Worm (Caenorhabditis elegans): ENCODE measurements around the gene F48E8.3.
A peak's percentile ranks its signal among the peaks of the same experiment; 100 is the strongest.

F48E8.3 gene

DNA sequence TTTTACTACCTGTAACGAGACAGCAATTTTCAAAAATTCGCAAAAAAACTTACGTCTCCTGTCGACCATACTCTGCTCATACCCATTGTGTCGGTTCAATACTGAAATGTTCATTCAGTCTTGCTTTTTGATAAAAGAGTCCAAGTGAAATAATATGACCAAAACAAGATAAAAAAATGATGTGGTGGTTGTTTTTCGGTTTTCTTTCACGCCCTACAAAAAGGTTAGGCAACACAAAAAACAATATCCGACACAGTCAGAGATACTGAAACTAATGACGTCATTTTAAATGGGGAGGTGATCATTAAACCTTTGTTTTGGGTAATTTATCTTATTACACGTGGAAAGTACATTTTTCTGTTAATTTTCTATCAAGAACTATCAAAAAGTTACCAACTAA, 34.0 kb downstream of the F48E8.3 start, which contains the start of gene R02F2.8:
Gene R02F2.8 (minus strand): TSS at position 101 of the 400 bp plus-strand sequence.
- TF ChIP-seq fos-1 (tag; optimal IDR thresholded peaks at IDR 0.05) = no peak
- no peak for TF ChIP-seq egl-13 (tag; optimal IDR thresholded peaks at IDR 0.05)
- TF ChIP-seq pqm-1 (tag; optimal IDR thresholded peaks at IDR 0.05) = no peak
- no peak for TF ChIP-seq unc-130 (tag; optimal IDR thresholded peaks at IDR 0.05)
- TF ChIP-seq mdl-1 (tag; optimal IDR thresholded peaks at IDR 0.05) = no peak
- no peak for TF ChIP-seq snpc-4 (tag; optimal IDR thresholded peaks at IDR 0.05)
- no peak for TF ChIP-seq nhr-90 (tag; optimal IDR thresholded peaks at IDR 0.05; ENCODE audit: poor library complexity)
- no peak for TF ChIP-seq grh-1 (GFP tag; IDR thresholded peaks at IDR 0.05)
- no peak for TF ChIP-seq skn-1 (tag; optimal IDR thresholded peaks at IDR 0.05)
- no peak for TF ChIP-seq C16A3.4 (tag; optimal IDR thresholded peaks at IDR 0.05)
- TF ChIP-seq vab-15 (tag; optimal IDR thresholded peaks at IDR 0.05) = no peak
- TF ChIP-seq nhr-19 (GFP tag; conservative IDR thresholded peaks at IDR 0.05) = no peak
- no peak for TF ChIP-seq dsc-1 (tag; optimal IDR thresholded peaks at IDR 0.05)
- no peak for TF ChIP-seq lir-3 (tag; optimal IDR thresholded peaks at IDR 0.05; ENCODE audit: poor library complexity)
- TF ChIP-seq aha-1 (tag; optimal IDR thresholded peaks at IDR 0.05) = no peak
- TF ChIP-seq efl-3 (GFP tag; optimal IDR thresholded peaks at IDR 0.05) = no peak

DNA sequence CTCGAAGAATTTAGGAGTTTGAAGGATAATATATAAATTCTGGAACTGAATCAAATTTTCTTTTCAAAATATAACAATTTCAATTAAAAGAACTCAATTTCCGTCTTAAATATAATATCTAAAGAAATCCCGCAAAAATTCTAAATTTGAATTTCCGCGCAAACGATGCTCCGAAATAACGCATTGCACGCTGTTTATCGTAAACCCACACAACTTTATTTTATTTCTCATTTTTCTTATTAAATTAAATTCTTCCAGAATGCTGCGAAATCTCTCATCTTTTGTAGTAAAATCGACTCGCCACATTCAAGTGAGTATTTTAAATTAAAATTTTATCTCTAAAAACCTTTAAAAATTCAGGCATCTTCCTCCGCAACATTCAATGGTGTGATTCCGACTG, 37.8 kb downstream of the F48E8.3 start, which contains the start of gene R02F2.9:
Gene R02F2.9 (plus strand): TSS at position 218 of the 400 bp plus-strand sequence.
- TF ChIP-seq nhr-237 (tag; optimal IDR thresholded peaks at IDR 0.05) (no peak), C16A3.4 (tag; optimal IDR thresholded peaks at IDR 0.05) (peak; percentile 42), swsn-7 (tag; optimal IDR thresholded peaks at IDR 0.05) (peak; percentile 71), alr-1 (tag; optimal IDR thresholded peaks at IDR 0.05; ENCODE audit: borderline replicate concordance) (no peak), ces-1 (GFP tag; optimal IDR thresholded peaks at IDR 0.05) (no peak), nhr-77 (tag; optimal IDR thresholded peaks at IDR 0.05) (no peak), vab-15 (tag; optimal IDR thresholded peaks at IDR 0.05) (no peak), hlh-17 (GFP tag; optimal IDR thresholded peaks at IDR 0.05; ENCODE audit: borderline replicate concordance) (no peak), ceh-63 (GFP tag; optimal IDR thresholded peaks at IDR 0.05) (no peak), hpl-2 (GFP tag; optimal IDR thresholded peaks at IDR 0.05) (no peak), unc-130 (tag; optimal IDR thresholded peaks at IDR 0.05) (no peak), snu-23 (GFP tag; optimal IDR thresholded peaks at IDR 0.05) (peak; percentile 74), lir-3 (tag; optimal IDR thresholded peaks at IDR 0.05; ENCODE audit: poor library complexity) (peak; percentile 49), mef-2 (tag; optimal IDR thresholded peaks at IDR 0.05) (no peak), mab-9 (GFP tag; IDR thresholded peaks at IDR 0.05) (no peak), lin-39 (tag; optimal IDR thresholded peaks at IDR 0.05) (peak; percentile 16), elt-3 (tag; optimal IDR thresholded peaks at IDR 0.05) (no peak), aly-2 (tag; optimal IDR thresholded peaks at IDR 0.05) (peak; percentile 13), unc-98 (GFP tag; IDR thresholded peaks at IDR 0.05) (no peak), jun-1 (tag; optimal IDR thresholded peaks at IDR 0.05) (no peak), nhr-28 (tag; optimal IDR thresholded peaks at IDR 0.05) (no peak), ceh-90 (tag; optimal IDR thresholded peaks at IDR 0.05) (peak; percentile 37), sptf-1 (tag; optimal IDR thresholded peaks at IDR 0.05) (no peak), blmp-1 (tag; optimal IDR thresholded peaks at IDR 0.05) (peak; percentile 55), unc-62 (GFP tag; optimal IDR thresholded peaks at IDR 0.05) (no peak), ceh-82 (tag; optimal IDR thresholded peaks at IDR 0.05) (peak in 2 of 3 experiments; percentile 44 to 57), snpc-4 (tag; optimal IDR thresholded peaks at IDR 0.05) (peak; percentile 17), nhr-90 (tag; optimal IDR thresholded peaks at IDR 0.05; ENCODE audit: poor library complexity) (peak; percentile 46), mep-1 (tag; optimal IDR thresholded peaks at IDR 0.05) (peak; percentile 53), zip-4 (GFP tag; optimal IDR thresholded peaks at IDR 0.05) (peak; percentile 7), sup-37 (GFP tag; optimal IDR thresholded peaks at IDR 0.05) (no peak), nhr-85 (tag) (peak; percentile 75), ama-1 (optimal IDR thresholded peaks at IDR 0.05) (no peak), lin-13 (GFP tag; optimal IDR thresholded peaks at IDR 0.05) (peak; percentile 29), pqm-1 (tag; optimal IDR thresholded peaks at IDR 0.05) (no peak), egl-13 (tag; optimal IDR thresholded peaks at IDR 0.05) (peak; percentile 21), efl-3 (GFP tag; optimal IDR thresholded peaks at IDR 0.05) (no peak), rnt-1 (tag; optimal IDR thresholded peaks at IDR 0.05) (peak; percentile 50), pax-3 (tag; optimal IDR thresholded peaks at IDR 0.05) (no peak), tbx-2 (tag; optimal IDR thresholded peaks at IDR 0.05) (peak; percentile 70), lin-14 (GFP tag; optimal IDR thresholded peaks at IDR 0.05) (peak; percentile 58), ztf-4 (tag; optimal IDR thresholded peaks at IDR 0.05) (no peak), ceh-88 (GFP tag; IDR thresholded peaks at IDR 0.05) (no peak), nhr-12 (tag; optimal IDR thresholded peaks at IDR 0.05) (no peak)
